Fruit fly (Drosophila melanogaster): Measurements from ENCODE around the gene Mettl2.

DNA sequence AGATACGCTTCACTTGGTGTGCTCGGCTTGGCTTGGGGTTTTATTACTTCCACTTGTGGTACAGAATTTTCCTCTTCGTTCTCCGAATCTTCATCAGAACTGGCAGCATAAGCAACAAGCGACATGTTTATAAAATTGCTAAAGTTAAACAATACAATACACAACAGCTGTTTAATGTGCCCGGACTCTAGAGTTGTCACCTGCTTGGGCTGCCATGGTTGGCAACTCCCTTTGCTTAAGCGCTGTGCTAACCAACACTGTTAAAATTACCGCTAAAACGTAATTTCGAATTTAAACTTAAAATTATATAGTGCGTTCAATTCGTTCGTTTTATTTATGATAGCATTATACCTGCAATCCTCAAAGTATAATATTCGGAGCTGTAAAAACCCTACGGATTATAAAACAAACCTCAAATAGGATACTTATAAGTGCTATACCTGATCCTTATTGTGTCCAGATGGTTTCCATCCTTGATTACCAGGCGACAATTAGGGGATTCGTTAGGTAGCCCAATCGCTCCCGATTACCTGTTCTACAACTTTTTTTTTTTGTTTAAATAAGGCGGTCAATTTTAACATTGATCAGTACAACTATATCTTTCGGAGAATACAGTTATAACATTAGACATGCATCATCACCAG lies 8.4 kb upstream of the Mettl2 start, which contains the start of the genes CG17249 and Bro:
- TF ChIP-seq CG8159 (tag; optimal IDR thresholded peaks at IDR 0.05): no peak
- TF ChIP-seq CG13204 (GFP tag; optimal IDR thresholded peaks at IDR 0.05): no peak
- TF ChIP-seq CG34367 (tag; optimal IDR thresholded peaks at IDR 0.05): no peak

Data from whole organism, pupa.